Worm (Caenorhabditis elegans): Measurements from ENCODE around the gene mrpl-21.

DNA sequence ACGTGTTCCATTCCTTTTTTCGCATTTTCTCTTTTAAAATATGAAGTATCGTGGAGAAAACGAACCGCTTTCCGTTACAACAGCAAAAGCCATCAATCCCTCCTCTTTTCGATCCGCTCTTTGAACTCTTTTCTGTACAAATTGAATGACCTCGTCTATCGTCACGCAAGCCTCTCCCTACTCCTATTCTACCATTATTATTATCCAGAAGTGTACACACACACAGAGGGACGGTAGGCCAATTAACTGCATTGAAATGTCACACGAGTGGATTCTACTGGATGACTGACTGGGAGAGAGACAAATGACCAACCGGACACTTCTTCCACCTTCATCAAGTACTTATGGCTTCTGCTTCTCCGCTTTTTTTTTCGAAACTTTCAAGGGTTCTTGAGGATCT lies 35.2 kb downstream of the mrpl-21 start:
- TF ChIP-seq ceh-63 (GFP tag; optimal IDR thresholded peaks at IDR 0.05) (no peak), nhr-237 (tag; optimal IDR thresholded peaks at IDR 0.05) (no peak), ceh-82 (tag; optimal IDR thresholded peaks at IDR 0.05) (no peak), egl-27 (tag; optimal IDR thresholded peaks at IDR 0.05) (no peak), fkh-10 (GFP tag; optimal IDR thresholded peaks at IDR 0.05) (no peak), nhr-77 (tag; optimal IDR thresholded peaks at IDR 0.05) (no peak), unc-86 (tag; optimal IDR thresholded peaks at IDR 0.05) (no peak)

Measured in whole organism, L1 larva.